Worm (Caenorhabditis elegans) whole organism, late embryonic: Measurements from ENCODE around the gene C01G12.3.

Experiments
- ama-1 ChIP-seq: fragments of 150-350 bp; optimal IDR thresholded peaks from 2 replicates; lab custom pipeline; 2014
- ceh-34 ChIP-seq: sonication (generic microtip); optimal IDR thresholded peaks from 2 replicates; lab custom pipeline; 2016; ENCODE audit warnings: mild to moderate bottlenecking, missing genetic modification characterization, missing compliant biosample characterization
- elt-2 ChIP-seq: sonication (generic microtip); optimal IDR thresholded peaks from 2 replicates; lab custom pipeline; 2016; ENCODE audit warnings: missing genetic modification reagents, missing genetic modification characterization, missing compliant biosample characterization
- elt-4 ChIP-seq: sonication (generic microtip); optimal IDR thresholded peaks from 2 replicates; lab custom pipeline; 2016; ENCODE audit warnings: missing genetic modification characterization, missing compliant biosample characterization
- hlh-8 ChIP-seq: sonication (generic microtip); optimal IDR thresholded peaks from 2 replicates; lab custom pipeline; 2016; ENCODE audit warnings: missing genotype, missing genetic modification characterization, missing compliant biosample characterization
- pha-4 ChIP-seq: fragments of 150-350 bp; optimal IDR thresholded peaks from 2 replicates; lab custom pipeline; 2018; ENCODE audit warnings: missing biosample characterization, missing genetic modification reagents, missing genetic modification characterization
- tbx-2 ChIP-seq: sonication (generic microtip); optimal IDR thresholded peaks from 2 replicates; lab custom pipeline; 2016; ENCODE audit warnings: missing genetic modification characterization, missing compliant biosample characterization
- unc-42 ChIP-seq: sonication (generic microtip); optimal IDR thresholded peaks from 2 replicates; lab custom pipeline; 2016; ENCODE audit warnings: missing genotype, missing genetic modification characterization, missing compliant biosample characterization

- TF ChIP-seq elt-2 (tag; lab: Kevin White, UChicago) (no peak), elt-4 (tag; lab: Kevin White, UChicago) (no peak), pha-4 (no peak), ama-1 (lab: Kevin White, UChicago) (no peak), tbx-2 (tag; lab: Kevin White, UChicago) (no peak), hlh-8 (tag; lab: Kevin White, UChicago) (no peak), ceh-34 (tag; lab: Kevin White, UChicago) (no peak), unc-42 (no peak)
Measured at ce11 chrII:14618158-14618557, 36.1 kb upstream of the C01G12.3 start.
